Fruit fly (Drosophila melanogaster): ENCODE measurements around the gene CG5050.

dm6 chr2L:17436500-17436899, 16.2 kb upstream of the CG5050 start, which contains the start of gene CG33928:
- TF ChIP-seq CG34367 (tag; optimal IDR thresholded peaks at IDR 0.05) (no peak), CG8159 (tag; optimal IDR thresholded peaks at IDR 0.05) (no peak), Pif1B (GFP tag; optimal IDR thresholded peaks at IDR 0.05) (no peak), CG14655 (GFP tag; optimal IDR thresholded peaks at IDR 0.05) (no peak), EcR (GFP tag; optimal IDR thresholded peaks at IDR 0.05) (no peak)
